Worm (Caenorhabditis elegans) whole organism, L2 larva: ENCODE data around the gene F32D8.15.

ENCODE experiments used
- R02D3.7 ChIP-seq: fragments of 150-350 bp; optimal IDR thresholded peaks from 2 replicates; lab custom pipeline; 2014; ENCODE audit warnings: missing biosample characterization, missing genetic modification characterization
- ama-1 ChIP-seq: fragments of 150-350 bp; optimal IDR thresholded peaks from 2 replicates; lab custom pipeline; 2018; ENCODE audit warnings: inconsistent platforms
- ceh-82 ChIP-seq: fragments of 150-350 bp; optimal IDR thresholded peaks from 2 replicates; lab custom pipeline; 2014; ENCODE audit warnings: missing biosample characterization, missing genetic modification characterization
- nhr-11 ChIP-seq: fragments of 150-350 bp; optimal IDR thresholded peaks from 2 replicates; lab custom pipeline; 2014; ENCODE audit warnings: missing biosample characterization, missing genetic modification characterization
- snpc-4 ChIP-seq: fragments of 150-350 bp; optimal IDR thresholded peaks from 2 replicates; lab custom pipeline; 2014; ENCODE audit warnings: missing biosample characterization, missing genetic modification characterization

DNA sequence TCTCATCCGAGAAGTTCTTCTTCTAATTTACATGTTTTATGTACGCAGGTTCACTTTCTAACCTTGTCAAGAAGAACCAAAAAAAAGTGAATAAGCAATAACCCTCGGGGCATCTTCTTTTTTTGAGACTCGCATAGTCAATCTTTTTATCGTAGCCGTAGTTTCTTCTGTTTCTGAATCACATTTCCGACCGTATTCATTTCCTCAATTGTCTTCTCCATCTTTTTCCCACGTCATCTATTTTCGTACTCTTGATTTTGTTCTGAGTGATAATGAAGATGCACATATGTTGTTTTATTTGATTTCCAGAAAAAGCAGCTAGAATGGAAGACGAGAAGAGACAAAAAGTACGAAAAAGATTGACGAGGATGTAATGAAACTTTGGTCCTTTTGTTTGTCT, 41.1 kb downstream of the F32D8.15 start:
- TF ChIP-seq ceh-82 (tag; lab: Kevin White, UChicago): no peak
- TF ChIP-seq ama-1 (lab: Kevin White, UChicago): no peak
- TF ChIP-seq nhr-11 (tag; lab: Kevin White, UChicago): no peak
- TF ChIP-seq snpc-4 (tag; lab: Kevin White, UChicago): no peak
- no peak for TF ChIP-seq R02D3.7
